Worm (Caenorhabditis elegans) whole organism, L1 larva: ENCODE measurements around the gene T28C6.7.

Experiments used
- aha-1 ChIP-seq: fragments of 150-350 bp; optimal IDR thresholded peaks from 2 replicates; lab custom pipeline; 2014; ENCODE audit warnings: missing biosample characterization, missing genetic modification characterization
- blmp-1 ChIP-seq: fragments of 150-350 bp; optimal IDR thresholded peaks from 2 replicates; lab custom pipeline; 2014; ENCODE audit warnings: missing biosample characterization, missing genetic modification characterization
- ceh-63 ChIP-seq: fragments of 200-800 bp; sonication (Bioruptor generic); optimal IDR thresholded peaks from 2 replicates; lab custom pipeline; 2018; ENCODE audit warnings: mild to moderate bottlenecking, missing genetic modification characterization, missing compliant biosample characterization
- ceh-8 ChIP-seq: fragments of 200-800 bp; sonication (Bioruptor generic); optimal IDR thresholded peaks from 2 replicates; lab custom pipeline; 2018; ENCODE audit warnings: mild to moderate bottlenecking, missing genetic modification characterization, moderate library complexity, missing compliant biosample characterization
- dsc-1 ChIP-seq: sonication (generic microtip); optimal IDR thresholded peaks from 2 replicates; lab custom pipeline; 2016; ENCODE audit warnings: mild to moderate bottlenecking, missing genetic modification characterization, missing compliant biosample characterization
- efl-1 ChIP-seq, 4 experiments: fragments of 150-350 bp; optimal IDR thresholded peaks in 3 of 4; peaks in 1 of 4; 1 replicate in 1 of 4; 2 replicates in 3 of 4; lab custom pipeline; 2014; ENCODE audit warnings: missing biosample characterization in 2 of 4, missing genetic modification characterization in 2 of 4, missing genetic modification reagents in 2 of 4
- efl-3 ChIP-seq: fragments of 200-800 bp; sonication (Bioruptor generic); optimal IDR thresholded peaks from 2 replicates; lab custom pipeline; 2018; ENCODE audit warnings: mild to moderate bottlenecking, missing genetic modification characterization, missing compliant biosample characterization
- elt-2 ChIP-seq: sonication (generic microtip); optimal IDR thresholded peaks from 2 replicates; lab custom pipeline; 2016; ENCODE audit warnings: missing genetic modification characterization, mild to moderate bottlenecking, inconsistent platforms, missing compliant biosample characterization, missing genetic modification reagents
- elt-3 ChIP-seq, 6 experiments: fragments of 150-350 bp in 1 of 6; sonication (generic microtip); optimal IDR thresholded peaks; 2 replicates each; lab custom pipeline; 2017 to 2018; ENCODE audit warnings: missing biosample characterization in 6 of 6, missing genetic modification characterization in 6 of 6, inconsistent platforms in 1 of 6
- fkh-10 ChIP-seq: sonication (generic microtip); optimal IDR thresholded peaks from 2 replicates; lab custom pipeline; 2017; ENCODE audit warnings: missing biosample characterization, missing genetic modification reagents, missing genetic modification characterization
- fkh-8 ChIP-seq: sonication (generic microtip); optimal IDR thresholded peaks from 2 replicates; lab custom pipeline; 2016; ENCODE audit warnings: mild to moderate bottlenecking, missing genetic modification characterization, missing compliant biosample characterization
- hlh-4 ChIP-seq: sonication (generic microtip); optimal IDR thresholded peaks from 2 replicates; lab custom pipeline; 2016; ENCODE audit warnings: mild to moderate bottlenecking, missing genetic modification characterization, missing compliant biosample characterization
- hpl-2 ChIP-seq: fragments of 150-350 bp; optimal IDR thresholded peaks from 2 replicates; lab custom pipeline; 2014; ENCODE audit warnings: missing biosample characterization, missing genetic modification reagents, missing genetic modification characterization
- irx-1 ChIP-seq: sonication (generic microtip); optimal IDR thresholded peaks from 2 replicates; lab custom pipeline; 2016; ENCODE audit warnings: missing genetic modification characterization, missing compliant biosample characterization
- jun-1 ChIP-seq: fragments of 150-350 bp; optimal IDR thresholded peaks from 2 replicates; lab custom pipeline; 2014; ENCODE audit warnings: missing biosample characterization, missing genetic modification reagents, missing genetic modification characterization
- lin-13 ChIP-seq: fragments of 150-350 bp; optimal IDR thresholded peaks from 2 replicates; lab custom pipeline; 2014; ENCODE audit warnings: missing biosample characterization, missing genetic modification reagents, missing genetic modification characterization
- lin-15B ChIP-seq: fragments of 150-350 bp; sonication (generic microtip); optimal IDR thresholded peaks from 3 replicates; lab custom pipeline; 2014; ENCODE audit warnings: missing biosample characterization, missing genetic modification characterization
- lsy-2 ChIP-seq, 2 experiments: fragments of 150-350 bp; optimal IDR thresholded peaks; 2 replicates each; lab custom pipeline; 2014; ENCODE audit warnings: missing biosample characterization in 2 of 2, missing genetic modification characterization in 2 of 2
- mdl-1 ChIP-seq, 2 experiments: fragments of 150-350 bp; optimal IDR thresholded peaks; 2 replicates each; lab custom pipeline; 2014 to 2017; ENCODE audit warnings: missing biosample characterization in 2 of 2, missing genetic modification characterization in 2 of 2, inconsistent platforms in 1 of 2
- nhr-12 ChIP-seq: sonication (generic microtip); optimal IDR thresholded peaks from 2 replicates; lab custom pipeline; 2017; ENCODE audit warnings: missing biosample characterization, missing genetic modification characterization
- nhr-47 ChIP-seq: sonication (generic microtip); optimal IDR thresholded peaks from 2 replicates; lab custom pipeline; 2016; ENCODE audit warnings: mild to moderate bottlenecking, missing genetic modification characterization, moderate library complexity, missing compliant biosample characterization
- nhr-71 ChIP-seq: sonication (generic microtip); optimal IDR thresholded peaks from 2 replicates; lab custom pipeline; 2016; ENCODE audit warnings: mild to moderate bottlenecking, missing genetic modification characterization, moderate library complexity, missing compliant biosample characterization
- nhr-76 ChIP-seq: sonication (generic microtip); optimal IDR thresholded peaks from 2 replicates; lab custom pipeline; 2017; ENCODE audit warnings: missing biosample characterization, missing genetic modification characterization
- nhr-90 ChIP-seq: sonication (generic microtip); optimal IDR thresholded peaks from 2 replicates; lab custom pipeline; 2016; ENCODE audit warnings: mild to moderate bottlenecking, missing genetic modification characterization, missing compliant biosample characterization; ENCODE audit not compliant: poor library complexity
- pag-3 ChIP-seq: sonication (generic microtip); optimal IDR thresholded peaks from 2 replicates; lab custom pipeline; 2017; ENCODE audit warnings: missing genetic modification characterization, mild to moderate bottlenecking, missing compliant biosample characterization, antibody characterized with exemption, borderline replicate concordance; ENCODE audit not compliant: insufficient read depth
- pax-3 ChIP-seq: fragments of 200-800 bp; sonication (Bioruptor generic); optimal IDR thresholded peaks from 2 replicates; lab custom pipeline; 2018; ENCODE audit warnings: mild to moderate bottlenecking, missing genetic modification characterization, moderate library complexity, missing compliant biosample characterization
- rnt-1 ChIP-seq: sonication (generic microtip); optimal IDR thresholded peaks from 2 replicates; lab custom pipeline; 2016; ENCODE audit warnings: mild to moderate bottlenecking, missing genetic modification characterization, moderate library complexity, missing compliant biosample characterization
- skn-1 ChIP-seq: fragments of 150-350 bp; optimal IDR thresholded peaks from 2 replicates; lab custom pipeline; 2014; ENCODE audit warnings: missing biosample characterization, missing genetic modification characterization
- sup-37 ChIP-seq: fragments of 200-800 bp; sonication (Bioruptor generic); optimal IDR thresholded peaks from 2 replicates; lab custom pipeline; 2018; ENCODE audit warnings: mild to moderate bottlenecking, missing genetic modification characterization, missing compliant biosample characterization
- tbx-2 ChIP-seq: sonication (generic microtip); optimal IDR thresholded peaks from 2 replicates; lab custom pipeline; 2016; ENCODE audit warnings: missing genetic modification characterization, missing compliant biosample characterization
- unc-62 ChIP-seq: fragments of 150-350 bp; optimal IDR thresholded peaks from 2 replicates; lab custom pipeline; 2014; ENCODE audit warnings: missing biosample characterization, missing genetic modification reagents, missing genetic modification characterization
- vab-15 ChIP-seq: sonication (generic microtip); optimal IDR thresholded peaks from 2 replicates; lab custom pipeline; 2017; ENCODE audit warnings: missing genotype, mild to moderate bottlenecking, missing genetic modification characterization, missing compliant biosample characterization
- zag-1 ChIP-seq: fragments of 150-350 bp; optimal IDR thresholded peaks from 2 replicates; lab custom pipeline; 2014; ENCODE audit warnings: missing biosample characterization, missing genetic modification characterization
- zip-4 ChIP-seq: fragments of 200-800 bp; sonication (Bioruptor generic); optimal IDR thresholded peaks from 2 replicates; lab custom pipeline; 2018; ENCODE audit warnings: mild to moderate bottlenecking, missing genetic modification characterization, moderate library complexity, missing compliant biosample characterization
- ztf-11 ChIP-seq, 2 experiments: sonication (generic microtip); optimal IDR thresholded peaks; 2 replicates each; lab custom pipeline; 2016 to 2017; ENCODE audit warnings: missing genetic modification characterization in 2 of 2, missing biosample characterization in 1 of 2, missing compliant biosample characterization in 1 of 2

T28C6.7 gene

DNA sequence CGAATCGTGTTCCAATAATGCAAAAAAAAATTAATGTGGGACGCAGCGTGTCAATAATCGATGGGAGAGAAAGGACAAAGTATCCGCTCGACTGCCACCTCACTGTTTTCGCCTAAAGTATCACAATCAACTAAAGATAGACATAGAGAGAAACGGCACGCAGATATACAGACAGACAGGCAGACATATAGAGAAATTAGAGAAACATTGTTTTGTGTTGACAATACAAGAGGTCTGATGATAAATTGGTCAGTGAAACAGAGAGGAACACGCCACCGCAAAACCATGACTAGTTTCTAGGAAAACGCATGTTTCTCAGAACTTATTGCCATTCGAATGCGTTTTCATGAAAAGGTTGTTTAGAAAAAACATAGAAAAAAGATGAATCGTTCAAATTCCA, 3.0 kb downstream of the T28C6.7 start, which contains the start of gene T28C6.8 (continued):
- TF ChIP-seq lin-15B (tag; lab: Kevin White, UChicago) = no peak
- TF ChIP-seq, all 84 proteins: peak for 26

DNA sequence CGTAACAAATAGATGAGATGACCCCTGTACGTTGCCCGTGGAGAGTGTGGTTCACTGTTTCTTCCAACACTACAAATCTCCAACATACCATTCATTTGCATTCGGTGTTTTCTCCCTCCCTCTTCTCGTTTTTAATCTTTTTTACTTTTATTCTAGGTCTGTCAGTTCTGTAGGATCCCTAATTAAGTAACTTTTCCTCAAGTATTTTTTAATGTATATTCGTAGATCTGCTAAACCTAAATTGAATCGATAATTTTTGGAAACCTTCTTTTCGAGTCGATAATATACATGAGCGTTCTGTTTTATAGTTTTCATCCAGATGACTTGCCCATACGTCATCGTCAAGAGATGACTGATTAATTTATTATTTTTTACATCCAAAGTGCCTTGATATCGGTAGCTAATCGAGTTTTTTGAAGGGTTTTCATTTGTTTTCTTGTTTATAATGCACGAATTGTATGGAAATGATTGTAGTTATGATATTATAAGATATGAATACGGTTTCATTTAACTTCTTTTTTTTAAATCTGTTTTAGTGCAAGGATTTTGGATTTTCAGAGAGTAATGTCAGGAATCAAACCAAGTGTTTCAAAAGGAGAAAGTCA, 12.7 kb downstream of the T28C6.7 start, which contains the start of the genes T28C6.11 and T11B7.1:
Gene T28C6.11 (minus strand): TSS at position 101 of the 605 bp plus-strand sequence.
Gene T11B7.1 (plus strand): TSS at position 555 of the 605 bp plus-strand sequence.
- TF ChIP-seq lin-13 (GFP tag; lab: Kevin White, UChicago) = no peak
- TF ChIP-seq ztf-11 (tag; optimal IDR thresholded peaks at IDR 0.05; lab: Kevin White, UChicago) = no peak
- no peak for TF ChIP-seq vab-15 (tag; lab: Kevin White, UChicago)
- no peak for TF ChIP-seq rnt-1 (tag; lab: Kevin White, UChicago)
- TF ChIP-seq nhr-76 (tag; lab: Kevin White, UChicago) = no peak
- no peak for TF ChIP-seq irx-1 (tag; lab: Kevin White, UChicago)
- TF ChIP-seq lsy-2 (tag; optimal IDR thresholded peaks at IDR 0.05; lab: Kevin White, UChicago) = no peak
- no peak for TF ChIP-seq hpl-2 (GFP tag; lab: Kevin White, UChicago)
- no peak for TF ChIP-seq unc-62
- no peak for TF ChIP-seq tbx-2 (tag; lab: Kevin White, UChicago)
- no peak for TF ChIP-seq efl-3 (GFP tag; lab: Kevin White, UChicago)
- TF ChIP-seq fkh-8 (tag; lab: Kevin White, UChicago) = no peak
- TF ChIP-seq, all 84 proteins: peak for 0

DNA sequence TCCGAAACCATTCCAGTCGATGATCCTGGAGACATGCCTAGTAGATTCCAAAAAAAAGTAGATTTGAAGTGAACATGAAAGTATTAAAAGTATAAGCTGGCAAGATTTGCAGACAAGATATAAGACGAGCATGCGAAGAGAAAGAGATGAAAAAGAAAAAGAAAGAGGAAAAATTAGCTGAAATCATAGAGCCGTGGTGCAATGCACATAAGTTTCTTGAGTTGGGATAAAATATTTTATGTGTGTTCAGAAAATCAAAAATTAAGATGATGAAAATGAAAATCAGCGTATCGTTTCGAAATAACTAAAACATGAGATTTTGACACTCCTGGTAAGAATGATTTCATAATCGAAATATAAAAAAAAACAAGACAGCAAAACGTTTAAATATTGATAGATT, 16.9 kb downstream of the T28C6.7 start, which contains the start of gene T11B7.2:
Gene T11B7.2 (minus strand): TSS at position 101 of the 400 bp plus-strand sequence.
- TF ChIP-seq dsc-1 (tag; lab: Kevin White, UChicago) (peak; percentile 1), efl-1 (optimal IDR thresholded peaks at IDR 0.05; lab: Kevin White, UChicago) (no peak), efl-1 (GFP tag; optimal IDR thresholded peaks at IDR 0.05 in 1 of 2; lab: Kevin White, UChicago) (peak in 1 of 2 experiments; percentile 11), aha-1 (tag; lab: Kevin White, UChicago) (no peak)

DNA sequence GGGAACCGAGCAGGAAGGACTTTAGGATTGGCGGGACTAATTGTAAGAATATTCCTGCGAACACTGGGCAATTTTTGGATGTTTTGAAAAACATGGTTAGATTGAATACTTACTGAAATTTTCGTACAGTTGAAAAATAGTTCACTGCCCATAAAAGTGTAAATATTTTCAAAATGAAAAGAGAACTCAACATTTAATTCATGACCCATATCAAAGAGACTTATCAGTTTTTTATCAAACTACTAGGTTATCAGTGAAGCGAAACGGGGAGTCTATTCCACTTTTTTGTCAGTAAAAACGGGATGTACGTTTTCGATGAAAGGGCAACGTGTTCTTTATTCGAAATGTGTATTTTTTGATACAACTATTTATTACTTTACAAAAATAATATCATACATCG, 18.3 kb downstream of the T28C6.7 start:
- TF ChIP-seq efl-3 (GFP tag; lab: Kevin White, UChicago) (no peak), pag-3 (tag; lab: Kevin White, UChicago) (no peak), elt-2 (peak; percentile 68), ceh-8 (no peak), skn-1 (tag; lab: Kevin White, UChicago) (no peak), zip-4 (GFP tag; lab: Kevin White, UChicago) (no peak), mdl-1 (tag; optimal IDR thresholded peaks at IDR 0.05; lab: Kevin White, UChicago) (no peak), blmp-1 (tag; lab: Kevin White, UChicago) (no peak), nhr-47 (tag; lab: Kevin White, UChicago) (no peak), nhr-90 (tag; lab: Kevin White, UChicago) (no peak), pax-3 (tag; lab: Kevin White, UChicago) (no peak), efl-1 (optimal IDR thresholded peaks at IDR 0.05; lab: Kevin White, UChicago) (no peak), efl-1 (GFP tag; optimal IDR thresholded peaks at IDR 0.05 in 1 of 2; lab: Kevin White, UChicago) (peak in 1 of 2 experiments; percentile 50), hlh-4 (tag; lab: Kevin White, UChicago) (no peak), sup-37 (GFP tag; lab: Kevin White, UChicago) (no peak)

DNA sequence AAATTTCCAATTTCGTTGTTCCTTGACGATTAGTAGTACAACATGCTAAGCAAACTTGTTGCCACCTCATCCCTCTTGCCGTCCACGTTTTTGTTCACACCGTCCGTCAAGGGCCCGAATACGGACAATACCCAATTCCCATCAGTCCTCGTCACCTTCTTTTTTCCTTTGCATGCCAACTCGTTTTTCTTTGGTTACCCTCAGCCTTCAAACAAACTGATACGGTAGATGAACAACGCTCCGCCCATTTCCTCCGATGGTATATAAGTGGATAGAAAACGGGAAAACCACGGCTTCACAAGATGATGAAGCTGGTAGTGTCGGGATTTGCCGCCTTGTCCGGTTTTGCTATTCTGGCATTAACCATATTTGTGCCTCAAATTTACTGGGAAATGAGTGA, 20.3 kb downstream of the T28C6.7 start, which contains the start of gene col-118:
Gene col-118 (plus strand): TSS at position 301 of the 400 bp plus-strand sequence.
- TF ChIP-seq nhr-47 (tag; lab: Kevin White, UChicago) (no peak), nhr-12 (no peak), ztf-11 (tag; optimal IDR thresholded peaks at IDR 0.05; lab: Kevin White, UChicago) (no peak), zag-1 (tag; lab: Kevin White, UChicago) (no peak), nhr-71 (tag; lab: Kevin White, UChicago) (no peak), rnt-1 (tag; lab: Kevin White, UChicago) (no peak), lsy-2 (tag; optimal IDR thresholded peaks at IDR 0.05; lab: Kevin White, UChicago) (no peak), fkh-8 (tag; lab: Kevin White, UChicago) (no peak), ceh-63 (no peak), fkh-10 (GFP tag; lab: Kevin White, UChicago) (no peak), jun-1 (tag; lab: Kevin White, UChicago) (no peak), nhr-76 (tag; lab: Kevin White, UChicago) (no peak), mdl-1 (tag; optimal IDR thresholded peaks at IDR 0.05; lab: Kevin White, UChicago) (no peak), zip-4 (GFP tag; lab: Kevin White, UChicago) (no peak), elt-3 (tag; optimal IDR thresholded peaks at IDR 0.05; lab: Kevin White, UChicago) (no peak)
- TF ChIP-seq, all 84 proteins: peak for 0
